Fruit fly (Drosophila melanogaster): ENCODE measurements around the gene mdy.

- no peak for TF ChIP-seq insv (optimal IDR thresholded peaks at IDR 0.05)
- no peak for TF ChIP-seq Sin3A (optimal IDR thresholded peaks at IDR 0.05)
Measured at dm6 chr2L:16846742-16847346, 30.4 kb downstream of the mdy start.
